Worm (Caenorhabditis elegans): ENCODE results near the gene sulp-4.

The sulp-4 gene

DNA sequence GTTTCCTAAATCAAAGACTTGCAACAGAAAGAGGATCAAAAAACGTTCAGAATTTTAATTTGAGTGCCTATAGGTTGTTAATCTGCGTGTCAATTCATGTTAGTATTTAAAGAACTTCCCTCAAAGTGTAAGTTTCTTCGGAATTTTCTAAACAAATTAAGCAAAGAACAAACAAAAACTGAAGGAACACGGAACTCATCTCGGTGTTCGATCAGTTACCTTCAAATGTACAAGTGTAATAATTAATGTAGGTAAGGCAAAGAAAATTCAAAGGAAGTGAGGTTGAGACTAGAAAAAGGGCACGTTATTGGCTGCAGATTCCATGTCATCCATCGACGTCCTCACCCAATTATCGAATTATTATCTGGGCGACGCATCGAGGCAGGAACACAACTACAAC lies 18.8 kb downstream of the sulp-4 start, which contains the start of gene K12G11.6:
K12G11.6 (plus strand) TSS at position 357 of the 400 bp plus-strand sequence.
- TF ChIP-seq unc-62 (GFP tag; optimal IDR thresholded peaks at IDR 0.05) = no peak

DNA sequence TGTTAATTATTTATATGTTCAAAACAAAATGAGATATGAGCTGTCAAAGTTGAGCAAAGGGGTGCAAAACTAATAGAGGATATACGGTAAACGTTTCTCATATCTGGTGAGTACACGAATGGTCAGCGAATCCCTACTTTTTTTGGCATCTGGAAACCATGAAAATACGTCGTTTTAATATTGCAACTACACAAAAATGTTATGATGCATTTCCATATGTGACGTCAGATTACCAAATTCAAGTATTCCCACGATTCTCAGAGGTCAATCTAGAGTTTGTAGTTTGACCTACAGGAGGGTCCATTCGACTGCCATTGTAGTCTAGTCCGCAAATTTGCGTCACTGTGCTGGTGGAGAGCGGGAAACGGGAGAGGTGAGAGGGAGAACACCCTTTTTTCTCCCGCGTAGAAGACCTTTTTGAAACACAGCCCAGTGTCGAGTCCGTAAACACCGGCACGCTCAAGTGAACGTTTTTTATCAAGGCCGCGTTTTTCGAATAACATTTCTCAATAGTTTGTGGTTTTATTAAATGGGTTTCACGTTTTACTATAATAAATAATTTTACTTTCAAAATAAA lies 21.2 kb downstream of the sulp-4 start:
- no peak for TF ChIP-seq unc-62 (GFP tag; optimal IDR thresholded peaks at IDR 0.05)

DNA sequence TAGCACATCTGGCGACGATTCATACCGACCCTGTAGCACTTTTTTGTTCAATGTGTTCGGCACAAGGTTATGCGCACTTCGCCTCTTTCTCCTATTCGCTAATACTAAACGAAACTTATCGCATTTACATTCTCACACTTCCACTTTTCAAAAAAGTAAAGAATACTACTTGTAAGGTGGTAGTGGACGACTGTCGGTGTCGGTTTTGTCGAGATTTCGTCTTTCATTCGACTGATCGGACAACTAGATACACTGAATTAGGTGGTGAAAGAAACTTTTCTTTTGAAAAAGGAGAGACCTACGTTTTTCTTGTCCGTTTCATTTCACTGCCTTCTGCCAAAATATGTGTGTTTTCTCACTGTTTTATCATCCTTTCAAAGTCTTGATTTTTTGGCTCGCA lies 22.4 kb downstream of the sulp-4 start:
- no peak for TF ChIP-seq unc-62 (GFP tag; optimal IDR thresholded peaks at IDR 0.05)

DNA sequence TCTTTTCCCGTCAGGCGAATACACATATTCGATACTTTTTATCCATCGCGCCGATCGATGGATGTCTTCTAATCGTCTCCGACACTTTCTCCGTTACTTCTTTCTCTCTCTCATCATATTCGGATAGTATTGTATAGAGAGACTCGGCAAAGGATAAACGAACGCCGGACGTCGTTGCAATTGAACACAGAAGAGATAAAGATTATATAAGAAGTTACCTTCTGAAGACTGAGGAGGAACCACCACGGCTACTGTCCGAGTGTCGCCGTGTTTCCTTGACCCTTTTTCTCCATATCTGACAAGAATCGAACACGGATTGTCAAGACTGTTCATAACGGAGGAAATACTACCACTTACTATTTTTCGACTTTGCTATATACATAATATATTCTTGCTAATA lies 24.0 kb downstream of the sulp-4 start, which contains the start of gene sma-1:
sma-1 (plus strand) TSS at position 301 of the 400 bp plus-strand sequence.
- no peak for TF ChIP-seq unc-62 (GFP tag; optimal IDR thresholded peaks at IDR 0.05)

DNA sequence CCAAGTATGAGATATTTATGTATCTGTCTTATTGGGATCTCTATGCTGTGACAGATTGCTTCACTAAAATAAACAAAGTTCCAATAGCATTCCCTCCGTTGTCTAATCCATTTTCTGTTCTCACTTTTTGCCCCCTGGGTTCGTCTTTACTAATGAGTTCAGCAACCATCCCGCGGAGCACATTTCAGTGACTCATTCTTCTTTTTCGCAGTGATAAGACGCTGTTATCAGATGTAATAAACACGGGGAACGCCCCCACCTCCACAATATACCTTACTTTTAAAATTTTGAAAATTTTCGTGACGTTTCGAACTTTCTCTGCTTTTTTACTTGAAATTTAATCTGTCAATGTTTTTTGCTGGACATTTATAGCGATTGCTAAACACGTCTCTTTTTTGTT lies 25.0 kb downstream of the sulp-4 start:
- TF ChIP-seq unc-62 (GFP tag; optimal IDR thresholded peaks at IDR 0.05) = no peak

DNA sequence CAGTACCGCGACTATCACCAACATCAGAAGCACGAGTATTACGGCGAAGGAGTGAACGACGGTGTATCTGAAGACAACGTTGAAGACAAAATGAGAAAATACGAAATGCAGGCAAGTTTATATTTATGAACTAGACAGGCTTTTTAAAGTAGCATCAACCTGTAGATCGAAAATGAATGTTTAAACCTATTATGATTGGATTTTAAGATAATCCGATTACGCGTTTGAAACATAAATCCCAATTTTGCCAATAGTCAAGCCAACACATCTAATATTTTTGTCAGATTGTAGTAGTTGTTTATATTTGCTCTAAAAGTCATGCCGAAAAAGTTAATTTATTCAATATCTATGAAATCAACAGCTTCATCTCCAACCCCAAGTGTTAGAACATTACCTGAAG lies 26.1 kb downstream of the sulp-4 start:
- no peak for TF ChIP-seq unc-62 (GFP tag; optimal IDR thresholded peaks at IDR 0.05)

DNA sequence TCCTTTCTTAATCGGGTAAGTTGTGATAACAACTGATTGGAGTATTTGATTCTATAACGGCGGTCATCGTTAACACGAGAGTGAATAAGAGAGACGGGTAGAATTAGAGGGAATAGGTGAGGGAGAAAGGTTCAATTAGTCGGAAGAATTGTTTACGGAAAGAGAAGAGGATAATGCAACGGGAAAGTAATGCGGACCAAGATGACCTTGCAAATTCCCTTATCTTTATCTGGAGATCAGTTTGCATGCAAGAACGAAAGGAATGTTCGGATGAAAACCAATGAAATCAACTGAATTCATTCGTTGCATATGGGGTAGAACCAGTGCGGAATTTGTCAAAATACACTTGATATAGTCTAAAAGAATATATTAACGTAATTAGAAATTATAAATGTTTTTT lies 27.0 kb downstream of the sulp-4 start:
- no peak for TF ChIP-seq unc-62 (GFP tag; optimal IDR thresholded peaks at IDR 0.05)

DNA sequence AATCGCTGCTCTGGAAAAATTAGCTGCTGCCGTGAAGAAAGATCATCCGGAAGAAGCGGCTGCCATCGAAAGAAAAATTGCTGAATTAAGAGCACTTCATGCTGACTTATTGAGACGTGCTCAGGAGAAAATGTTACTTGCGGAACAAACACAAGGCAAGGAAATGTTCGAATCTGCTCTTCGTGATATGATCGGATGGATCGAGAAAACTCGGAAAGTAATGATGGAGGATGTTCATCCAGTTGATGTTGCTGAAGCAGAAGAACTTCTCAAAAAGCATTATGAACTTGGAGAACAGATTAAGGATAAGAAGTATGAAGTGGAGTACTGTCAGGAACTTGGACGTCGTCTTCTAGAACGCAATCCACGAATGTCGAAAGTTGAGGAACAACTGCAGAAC lies 30.8 kb downstream of the sulp-4 start:
- no peak for TF ChIP-seq unc-62 (GFP tag; optimal IDR thresholded peaks at IDR 0.05)

DNA sequence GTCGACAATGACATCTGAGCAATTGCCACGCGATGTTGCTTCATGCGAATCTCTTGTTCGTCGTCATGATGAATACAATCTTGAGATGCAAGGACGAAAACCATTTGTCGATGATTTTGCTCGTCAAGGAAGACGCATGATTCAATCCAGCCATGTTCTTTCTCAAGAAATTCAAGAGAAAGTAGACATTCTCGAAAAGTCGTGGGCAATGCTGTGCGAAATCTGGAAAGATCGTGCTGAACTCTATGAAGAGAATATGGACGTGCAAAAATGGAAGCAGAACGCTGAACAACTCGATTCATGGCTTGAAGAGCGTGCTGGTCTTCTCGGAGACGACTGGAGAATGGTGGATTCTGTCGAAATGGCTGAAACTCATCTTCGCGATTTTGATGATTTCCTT lies 38.1 kb downstream of the sulp-4 start:
- no peak for TF ChIP-seq unc-62 (GFP tag; optimal IDR thresholded peaks at IDR 0.05)

DNA sequence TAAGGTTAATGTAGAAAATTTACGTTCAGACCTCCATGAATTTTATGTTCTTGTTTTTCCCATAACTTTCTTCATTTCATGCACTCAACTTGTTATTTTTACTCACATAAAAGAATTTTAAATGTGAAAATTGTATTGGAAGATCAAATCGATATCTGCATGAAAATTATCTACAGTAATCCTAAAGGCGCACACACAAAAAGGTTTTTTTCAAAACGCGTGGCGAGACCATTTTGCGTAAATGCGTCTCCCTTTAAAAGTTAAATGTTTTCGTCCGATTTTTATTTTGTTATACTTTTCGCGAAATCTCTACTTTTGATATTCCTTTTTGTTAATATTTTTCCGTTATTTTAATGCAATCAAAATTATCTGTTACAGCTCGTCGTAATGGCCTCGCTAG lies 42.0 kb downstream of the sulp-4 start, which contains the start of gene R31.2:
R31.2 (plus strand) TSS at position 388 of the 400 bp plus-strand sequence.
- no peak for TF ChIP-seq unc-62 (GFP tag; optimal IDR thresholded peaks at IDR 0.05)

DNA sequence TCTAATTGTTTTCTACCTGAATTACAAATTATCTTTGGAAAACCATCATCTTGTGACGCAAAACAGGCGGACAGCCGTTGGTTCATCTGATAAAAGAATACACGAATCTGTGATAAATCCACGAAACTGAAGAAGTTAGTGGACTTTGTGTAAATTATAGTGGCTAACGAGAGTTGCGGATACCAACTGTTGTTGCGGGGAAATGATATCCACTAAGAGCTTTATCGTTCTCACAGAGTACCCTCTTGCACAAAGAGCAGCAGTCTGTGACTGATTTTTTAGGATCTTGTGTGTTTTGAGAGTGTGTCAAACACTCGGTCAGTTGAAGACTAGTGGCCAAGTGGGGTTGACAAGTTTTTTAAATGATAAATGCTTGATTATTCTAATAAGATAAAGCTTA lies 44.5 kb downstream of the sulp-4 start:
- TF ChIP-seq unc-62 (GFP tag; optimal IDR thresholded peaks at IDR 0.05) = no peak

DNA sequence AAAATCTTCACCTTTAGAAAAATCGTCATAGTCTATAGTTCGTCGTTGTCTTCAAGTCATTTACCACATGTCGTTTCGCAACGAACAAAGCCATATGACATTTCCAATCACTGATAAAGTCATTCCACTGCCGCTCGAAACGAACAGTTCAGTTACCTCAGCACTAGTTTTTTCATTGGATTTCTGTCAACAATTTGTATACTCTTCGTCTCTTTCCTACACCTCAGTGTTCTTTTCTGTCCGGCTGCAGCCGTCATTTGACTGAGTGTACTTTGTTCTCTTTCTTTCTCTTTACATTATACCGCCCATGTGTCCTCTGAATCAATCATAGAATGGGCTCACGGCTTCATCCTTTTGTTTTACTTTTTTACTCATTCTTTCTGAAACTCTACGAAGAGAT lies 46.1 kb downstream of the sulp-4 start:
- TF ChIP-seq unc-62 (GFP tag; optimal IDR thresholded peaks at IDR 0.05) = no peak

DNA sequence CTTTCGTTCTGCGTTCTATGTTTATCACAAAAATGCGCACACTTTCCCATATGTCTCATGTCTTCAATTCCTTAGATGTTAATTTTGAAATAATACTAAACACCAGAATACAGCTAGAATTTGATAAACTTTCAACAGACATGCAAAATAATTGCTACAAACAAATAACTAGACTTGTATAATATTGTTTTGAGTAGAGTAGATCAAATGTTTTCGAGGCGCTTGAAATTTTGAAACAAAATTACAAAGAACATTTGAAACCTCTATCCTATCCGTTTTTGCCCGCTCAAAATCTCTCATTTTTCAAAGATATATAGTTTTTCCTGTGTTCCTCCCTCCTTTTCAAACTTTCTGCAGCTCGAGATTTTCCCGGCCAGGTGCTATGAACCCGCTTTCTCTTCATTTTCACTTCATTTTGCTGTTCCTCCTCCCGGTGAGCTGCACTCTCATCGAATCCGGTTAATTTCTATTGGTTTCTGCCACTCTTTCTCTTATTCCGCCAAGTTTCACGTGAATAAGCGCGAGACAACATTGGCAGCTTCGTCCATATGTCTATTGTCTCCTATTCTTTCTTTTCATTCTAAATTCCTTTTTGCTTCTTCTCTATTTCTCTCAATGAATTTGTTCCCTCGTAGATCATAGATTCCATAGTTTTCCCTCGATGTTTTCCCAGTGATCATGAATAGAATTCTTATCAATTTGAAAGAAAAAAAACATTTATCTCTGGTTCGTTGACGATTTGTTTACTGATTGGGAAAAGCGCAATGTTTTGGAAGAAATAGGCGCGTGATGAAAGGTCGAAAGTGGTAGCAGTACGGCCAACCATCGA lies 46.7 kb downstream of the sulp-4 start:
- TF ChIP-seq unc-62 (GFP tag; optimal IDR thresholded peaks at IDR 0.05) = no peak

DNA sequence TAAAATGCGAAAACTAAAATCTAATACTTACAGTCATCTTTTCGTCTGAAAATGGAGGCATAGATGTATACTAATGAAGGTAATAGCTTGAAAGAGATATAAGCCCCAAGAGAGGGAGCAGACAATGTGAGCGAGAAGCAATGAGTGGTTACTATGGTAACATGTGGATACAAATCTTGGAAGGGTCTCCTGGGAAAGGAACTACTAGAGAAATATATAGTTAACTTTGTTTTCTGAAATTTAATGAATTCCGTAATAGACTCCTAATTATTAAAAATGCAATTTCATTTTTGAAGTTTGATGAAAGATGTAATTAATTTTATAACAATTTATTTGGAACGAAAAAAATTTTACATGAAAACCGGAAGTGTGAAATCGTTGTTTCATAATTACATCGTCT lies 52.2 kb downstream of the sulp-4 start, which contains the start of gene osm-6:
osm-6 (minus strand) TSS at position 101 of the 400 bp plus-strand sequence.
- no peak for TF ChIP-seq unc-62 (GFP tag; optimal IDR thresholded peaks at IDR 0.05)

Data from whole organism, dauer.